Worm (Caenorhabditis elegans): ENCODE data around the gene R09E10.8.

Gene R09E10.8

DNA sequence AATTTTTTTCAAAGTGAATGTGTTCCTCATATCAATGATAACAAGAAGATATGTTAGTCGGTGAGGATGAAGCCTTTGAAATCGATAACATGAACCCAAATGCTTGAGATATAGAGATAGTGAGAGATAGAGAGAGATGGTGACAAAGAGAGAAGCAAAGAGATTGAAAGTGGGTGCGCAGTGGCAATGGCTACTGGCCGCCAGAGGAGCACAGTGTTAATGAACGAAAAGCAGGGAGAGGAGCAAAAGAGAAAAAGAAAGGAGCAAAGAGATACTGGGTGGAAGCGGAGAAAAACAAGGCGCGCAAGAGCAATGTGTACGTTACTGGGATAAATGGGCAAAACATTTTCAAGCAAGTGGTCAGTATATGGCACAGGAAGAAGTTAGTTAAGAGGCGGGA, 34.4 kb upstream of the R09E10.8 start:
- no peak for TF ChIP-seq unc-62 (GFP tag; optimal IDR thresholded peaks at IDR 0.05)
- peak; percentile 74 for TF ChIP-seq crh-2 (tag; optimal IDR thresholded peaks at IDR 0.05)
- TF ChIP-seq ztf-4 (tag; optimal IDR thresholded peaks at IDR 0.05), result peak; percentile 20
- no peak for TF ChIP-seq ztf-11 (tag; optimal IDR thresholded peaks at IDR 0.05)
- TF ChIP-seq sma-9 (GFP tag; optimal IDR thresholded peaks at IDR 0.05), result peak; percentile 60
- no peak for TF ChIP-seq sma-9 (tag; optimal IDR thresholded peaks at IDR 0.05)
- no peak for TF ChIP-seq lin-39 (tag; optimal IDR thresholded peaks at IDR 0.05)
- peak; percentile 69 for TF ChIP-seq C34F6.9 (tag; optimal IDR thresholded peaks at IDR 0.05)
- TF ChIP-seq lsy-2 (tag; optimal IDR thresholded peaks at IDR 0.05), result peak in 1 of 2 experiments; percentile 38
- TF ChIP-seq nhr-12 (tag; optimal IDR thresholded peaks at IDR 0.05), result no peak
- peak; percentile 68 for TF ChIP-seq nhr-129 (tag; optimal IDR thresholded peaks at IDR 0.05)
- peak; percentile 70 for TF ChIP-seq F13H6.1 (tag; optimal IDR thresholded peaks at IDR 0.05)
- peak; percentile 38 for TF ChIP-seq lin-13 (GFP tag; optimal IDR thresholded peaks at IDR 0.05)
- no peak for TF ChIP-seq elt-1 (tag; optimal IDR thresholded peaks at IDR 0.05)
- TF ChIP-seq zag-1 (tag; optimal IDR thresholded peaks at IDR 0.05), result peak; percentile 9
- no peak for TF ChIP-seq skn-1 (tag; optimal IDR thresholded peaks at IDR 0.05)
- TF ChIP-seq nhr-11 (tag; optimal IDR thresholded peaks at IDR 0.05), result no peak
- no peak for TF ChIP-seq mbf-1 (tag; optimal IDR thresholded peaks at IDR 0.05)
- no peak for TF ChIP-seq nhr-21 (tag; optimal IDR thresholded peaks at IDR 0.05)

DNA sequence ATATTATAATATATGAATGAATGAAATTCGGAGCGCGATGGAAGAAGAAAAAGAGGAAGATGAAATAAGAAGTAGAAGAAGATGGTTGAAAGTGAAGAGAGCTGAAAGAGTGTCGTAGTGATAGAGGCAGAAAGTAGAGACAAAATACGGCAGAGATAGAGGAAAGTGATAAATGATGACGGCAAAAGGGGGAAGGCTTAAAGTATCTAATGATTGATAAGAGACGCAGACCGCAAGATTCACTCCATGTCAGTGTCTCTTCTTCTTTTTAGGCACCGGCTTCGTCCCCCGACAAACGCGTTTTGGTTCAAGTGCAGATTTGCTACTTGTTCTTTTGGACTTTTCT, 32.1 kb upstream of the R09E10.8 start:
- TF ChIP-seq gmeb-1 (tag; optimal IDR thresholded peaks at IDR 0.05), result peak; percentile 46
- TF ChIP-seq mdl-1 (tag; optimal IDR thresholded peaks at IDR 0.05), result peak in 1 of 2 experiments; percentile 15
- TF ChIP-seq zag-1 (tag; optimal IDR thresholded peaks at IDR 0.05), result no peak
- TF ChIP-seq lin-13 (GFP tag; optimal IDR thresholded peaks at IDR 0.05), result no peak
- no peak for TF ChIP-seq elt-1 (tag; optimal IDR thresholded peaks at IDR 0.05)
- TF ChIP-seq unc-62 (GFP tag; optimal IDR thresholded peaks at IDR 0.05), result peak; percentile 15
- peak in 1 of 2 experiments; percentile 52 for TF ChIP-seq lsy-2 (tag; optimal IDR thresholded peaks at IDR 0.05)
- TF ChIP-seq blmp-1 (tag; optimal IDR thresholded peaks at IDR 0.05; ENCODE audit: insufficient read depth), result peak; percentile 100
- peak; percentile 1 for TF ChIP-seq snpc-4 (tag; optimal IDR thresholded peaks at IDR 0.05)
- TF ChIP-seq nhr-21 (tag; optimal IDR thresholded peaks at IDR 0.05), result peak; percentile 84
- TF ChIP-seq nhr-23 (tag; optimal IDR thresholded peaks at IDR 0.05), result no peak
- TF ChIP-seq F13H6.1 (tag; optimal IDR thresholded peaks at IDR 0.05), result peak; percentile 74
- peak; percentile 65 for TF ChIP-seq skn-1 (tag; optimal IDR thresholded peaks at IDR 0.05)
- TF ChIP-seq crh-2 (tag; optimal IDR thresholded peaks at IDR 0.05), result peak; percentile 93
- peak; percentile 84 for TF ChIP-seq mab-5 (tag; optimal IDR thresholded peaks at IDR 0.05)
- peak; percentile 77 for TF ChIP-seq ztf-4 (tag; optimal IDR thresholded peaks at IDR 0.05)
- no peak for TF ChIP-seq ztf-1 (GFP tag; conservative IDR thresholded peaks at IDR 0.05)
- peak; percentile 87 for TF ChIP-seq unc-55 (GFP tag; optimal IDR thresholded peaks at IDR 0.05)
- no peak for TF ChIP-seq mbf-1 (tag; optimal IDR thresholded peaks at IDR 0.05)
- peak; percentile 79 for TF ChIP-seq sma-3 (GFP tag; optimal IDR thresholded peaks at IDR 0.05)
- peak; percentile 44 for TF ChIP-seq nhr-25 (tag; optimal IDR thresholded peaks at IDR 0.05)
- TF ChIP-seq sma-9 (GFP tag; optimal IDR thresholded peaks at IDR 0.05), result peak; percentile 86
- TF ChIP-seq sma-9 (tag; optimal IDR thresholded peaks at IDR 0.05), result no peak
- TF ChIP-seq fos-1 (tag; optimal IDR thresholded peaks at IDR 0.05), result peak; percentile 95
- TF ChIP-seq Y55F3AM.14 (GFP tag; optimal IDR thresholded peaks at IDR 0.05), result no peak
- peak; percentile 48 for TF ChIP-seq egl-27 (tag; optimal IDR thresholded peaks at IDR 0.05)
- peak; percentile 37 for TF ChIP-seq nhr-129 (tag; optimal IDR thresholded peaks at IDR 0.05)
- TF ChIP-seq lin-39 (tag; optimal IDR thresholded peaks at IDR 0.05), result no peak

ce11 chrIV:10341618-10342360, 31.6 kb upstream of the R09E10.8 start:
- no peak for TF ChIP-seq nhr-11 (tag; optimal IDR thresholded peaks at IDR 0.05)
- no peak for TF ChIP-seq nhr-12 (tag; optimal IDR thresholded peaks at IDR 0.05)
- TF ChIP-seq nhr-10 (tag; optimal IDR thresholded peaks at IDR 0.05), result no peak
- TF ChIP-seq lin-39 (tag; optimal IDR thresholded peaks at IDR 0.05), result no peak
- peak; percentile 34 for TF ChIP-seq nhr-129 (tag; optimal IDR thresholded peaks at IDR 0.05)
- TF ChIP-seq skn-1 (tag; optimal IDR thresholded peaks at IDR 0.05), result no peak
- TF ChIP-seq elt-3 (tag; optimal IDR thresholded peaks at IDR 0.05), result no peak
- TF ChIP-seq unc-62 (GFP tag; optimal IDR thresholded peaks at IDR 0.05), result no peak
- no peak for TF ChIP-seq elt-1 (tag; optimal IDR thresholded peaks at IDR 0.05)
- TF ChIP-seq mdl-1 (tag; optimal IDR thresholded peaks at IDR 0.05), result peak in 1 of 2 experiments; percentile 36
- no peak for TF ChIP-seq R02D3.7 (tag; optimal IDR thresholded peaks at IDR 0.05)
- no peak for TF ChIP-seq nhr-237 (tag; optimal IDR thresholded peaks at IDR 0.05)
- TF ChIP-seq lsy-2 (tag; optimal IDR thresholded peaks at IDR 0.05), result peak in 1 of 2 experiments; percentile 8
- no peak for TF ChIP-seq fos-1 (tag; optimal IDR thresholded peaks at IDR 0.05)
- TF ChIP-seq sma-9 (GFP tag; optimal IDR thresholded peaks at IDR 0.05), result peak; percentile 28
- no peak for TF ChIP-seq sma-9 (tag; optimal IDR thresholded peaks at IDR 0.05)
- no peak for TF ChIP-seq F13H6.1 (tag; optimal IDR thresholded peaks at IDR 0.05)
- TF ChIP-seq lin-13 (GFP tag; optimal IDR thresholded peaks at IDR 0.05), result no peak
- TF ChIP-seq mab-5 (tag; optimal IDR thresholded peaks at IDR 0.05), result no peak
- no peak for TF ChIP-seq ceh-82 (tag; optimal IDR thresholded peaks at IDR 0.05)
- TF ChIP-seq aly-2 (tag; optimal IDR thresholded peaks at IDR 0.05), result no peak
- TF ChIP-seq zag-1 (tag; optimal IDR thresholded peaks at IDR 0.05), result no peak
- TF ChIP-seq ztf-11 (tag; optimal IDR thresholded peaks at IDR 0.05), result no peak
- no peak for TF ChIP-seq peb-1 (tag; optimal IDR thresholded peaks at IDR 0.05)
- no peak for TF ChIP-seq ceh-16 (tag; optimal IDR thresholded peaks at IDR 0.05)
- no peak for TF ChIP-seq blmp-1 (tag; optimal IDR thresholded peaks at IDR 0.05; ENCODE audit: insufficient read depth)
- TF ChIP-seq sem-4 (tag; optimal IDR thresholded peaks at IDR 0.05), result no peak
- TF ChIP-seq nhr-25 (tag; optimal IDR thresholded peaks at IDR 0.05), result no peak
- TF ChIP-seq alr-1 (tag; optimal IDR thresholded peaks at IDR 0.05), result no peak
- peak; percentile 23 for TF ChIP-seq lin-11 (tag; optimal IDR thresholded peaks at IDR 0.05)
- TF ChIP-seq C34F6.9 (tag; optimal IDR thresholded peaks at IDR 0.05), result peak; percentile 40
- TF ChIP-seq crh-2 (tag; optimal IDR thresholded peaks at IDR 0.05), result no peak
- TF ChIP-seq Y55F3AM.14 (GFP tag; optimal IDR thresholded peaks at IDR 0.05), result peak; percentile 57
- no peak for TF ChIP-seq egl-27 (tag; optimal IDR thresholded peaks at IDR 0.05)
- no peak for TF ChIP-seq sma-3 (GFP tag; optimal IDR thresholded peaks at IDR 0.05)
